Worm (Caenorhabditis elegans): Measurements from ENCODE around the gene BE10.3.

Gene BE10.3

ce11 chrIII:12841328-12841727 lies 33.5 kb downstream of the BE10.3 start (continued):
- peak; percentile 49 for TF ChIP-seq rbr-2 (tag; optimal IDR thresholded peaks at IDR 0.05)
- TF ChIP-seq lsy-2 (tag; optimal IDR thresholded peaks at IDR 0.05): peak; percentile 40 to 82
- no peak for TF ChIP-seq pqm-1 (tag; optimal IDR thresholded peaks at IDR 0.05)
- no peak for TF ChIP-seq saeg-2 (GFP tag; IDR thresholded peaks at IDR 0.05)
- TF ChIP-seq ztf-11 (tag; optimal IDR thresholded peaks at IDR 0.05): no peak
- TF ChIP-seq fos-1 (tag; optimal IDR thresholded peaks at IDR 0.05): no peak
- no peak for TF ChIP-seq duxl-1 (tag; optimal IDR thresholded peaks at IDR 0.05; ENCODE audit: poor library complexity)
- TF ChIP-seq ceh-32 (tag; optimal IDR thresholded peaks at IDR 0.05; ENCODE audit: poor library complexity): no peak
- TF ChIP-seq tra-1 (GFP tag; IDR thresholded peaks at IDR 0.05): 0 out of 2 replicates have a peak, but pooled peaks have one; percentile 9
- no peak for TF ChIP-seq dmd-8 (GFP tag; IDR thresholded peaks at IDR 0.05)
- no peak for TF ChIP-seq ceh-20 (GFP tag; IDR thresholded peaks at IDR 0.05)
- TF ChIP-seq nhr-102 (tag; optimal IDR thresholded peaks at IDR 0.05): peak; percentile 30
- TF ChIP-seq lin-13 (GFP tag; optimal IDR thresholded peaks at IDR 0.05): no peak
- no peak for TF ChIP-seq ZK546.5 (tag; optimal IDR thresholded peaks at IDR 0.05)

DNA sequence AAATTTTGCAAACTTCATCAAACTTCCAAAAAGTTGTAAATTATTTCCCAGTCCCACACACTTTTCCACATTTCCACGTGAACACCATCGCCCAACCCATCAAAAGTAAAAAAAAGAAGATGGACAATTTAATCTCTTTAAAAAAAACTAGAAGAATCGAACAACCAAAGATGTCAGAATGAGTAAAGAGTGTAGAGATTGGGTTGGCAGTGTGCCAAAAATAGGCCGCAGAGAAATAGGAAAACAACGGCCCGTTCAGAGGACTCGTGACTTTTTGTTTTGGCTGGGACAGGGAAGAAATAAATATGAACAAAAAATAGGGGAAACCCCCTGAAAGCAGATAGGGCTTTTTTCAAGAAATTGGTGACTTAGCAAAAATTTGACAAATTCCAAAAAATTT lies 35.0 kb downstream of the BE10.3 start:
- TF ChIP-seq unc-130 (GFP tag; optimal IDR thresholded peaks at IDR 0.05) (no peak), pha-4 (GFP tag; IDR thresholded peaks at IDR 0.05) (no peak), pha-4 (tag; optimal IDR thresholded peaks at IDR 0.05) (no peak), mxl-3 (GFP tag; optimal IDR thresholded peaks at IDR 0.05) (no peak), Y48G9A.11 (GFP tag; IDR thresholded peaks at IDR 0.05) (no peak), zfp-3 (GFP tag; conservative IDR thresholded peaks at IDR 0.05) (no peak), dve-1 (tag; optimal IDR thresholded peaks at IDR 0.05; ENCODE audit: insufficient read depth) (peak; percentile 81), Y75B8A.6 (GFP tag; IDR thresholded peaks at IDR 0.05) (no peak), hlh-30 (tag; optimal IDR thresholded peaks at IDR 0.05; ENCODE audit: insufficient read depth) (peak; percentile 75), lin-15B (tag; optimal IDR thresholded peaks at IDR 0.05) (no peak), aha-1 (tag) (no peak), nhr-41 (GFP tag; IDR thresholded peaks at IDR 0.05) (no peak), nhr-237 (tag; optimal IDR thresholded peaks at IDR 0.05) (no peak), dmd-6 (GFP tag; IDR thresholded peaks at IDR 0.05) (peak; percentile 69), snpc-1.2 (GFP tag; IDR thresholded peaks at IDR 0.05) (no peak), ceh-28 (tag; optimal IDR thresholded peaks at IDR 0.05) (no peak), lin-13 (GFP tag; optimal IDR thresholded peaks at IDR 0.05) (no peak), F37D6.2 (tag; optimal IDR thresholded peaks at IDR 0.05) (no peak), attf-4 (tag; optimal IDR thresholded peaks at IDR 0.05) (no peak), nhr-11 (tag; optimal IDR thresholded peaks at IDR 0.05) (no peak), ctbp-1 (GFP tag; IDR thresholded peaks at IDR 0.05) (no peak), T20F7.1 (GFP tag; optimal IDR thresholded peaks at IDR 0.05) (no peak), ztf-7 (tag; optimal IDR thresholded peaks at IDR 0.05) (no peak), mep-1 (tag; optimal IDR thresholded peaks at IDR 0.05) (peak; percentile 19), spr-3 (GFP tag; optimal IDR thresholded peaks at IDR 0.05) (no peak), lsy-2 (tag; optimal IDR thresholded peaks at IDR 0.05) (peak in 1 of 2 experiments; percentile 48), nhr-76 (tag; optimal IDR thresholded peaks at IDR 0.05) (no peak), madf-5 (GFP tag; IDR thresholded peaks at IDR 0.05) (no peak), dpl-1 (GFP tag; optimal IDR thresholded peaks at IDR 0.05) (no peak), tag-97 (GFP tag; IDR thresholded peaks at IDR 0.05) (no peak), nhr-42 (GFP tag; IDR thresholded peaks at IDR 0.05) (no peak), D1046.2 (GFP tag; IDR thresholded peaks at IDR 0.05) (no peak), nhr-77 (tag; optimal IDR thresholded peaks at IDR 0.05) (no peak), snpc-4 (tag; optimal IDR thresholded peaks at IDR 0.05) (no peak), ces-1 (GFP tag; optimal IDR thresholded peaks at IDR 0.05) (no peak), unc-62 (GFP tag; optimal IDR thresholded peaks at IDR 0.05 in 1 of 2) (no peak), unc-62 (tag; optimal IDR thresholded peaks at IDR 0.05) (no peak), ztf-11 (tag; optimal IDR thresholded peaks at IDR 0.05) (no peak), tra-1 (GFP tag; IDR thresholded peaks at IDR 0.05) (peak; percentile 65; the same call in 1 of the 2 replicates), ceh-62 (tag; optimal IDR thresholded peaks at IDR 0.05) (no peak), F26F4.8 (GFP tag; conservative IDR thresholded peaks at IDR 0.05) (no peak), skn-1 (tag; optimal IDR thresholded peaks at IDR 0.05) (no peak)
